Fruit fly (Drosophila melanogaster): Measurements from ENCODE around the gene DIP-gamma.
A peak's percentile ranks its signal among the peaks of the same experiment; 100 is the strongest.

DIP-gamma gene

dm6 chr3R:28904816-28905435, 65.2 kb downstream of the DIP-gamma start (continued):
- TF ChIP-seq CG4360 (GFP tag; IDR thresholded peaks at IDR 0.05) (no peak), hth (optimal IDR thresholded peaks at IDR 0.05) (no peak), CG7271 (tag; optimal IDR thresholded peaks at IDR 0.05) (no peak), crol (GFP tag; IDR thresholded peaks at IDR 0.05) (no peak), maf-S (GFP tag; optimal IDR thresholded peaks at IDR 0.05) (peak; percentile 68), vnd (GFP tag; IDR thresholded peaks at IDR 0.05; ENCODE audit: partially characterized antibody) (no peak), CG16813 (GFP tag; IDR thresholded peaks at IDR 0.05; ENCODE audit: partially characterized antibody) (no peak), chinmo (GFP tag; IDR thresholded peaks at IDR 0.05; ENCODE audit: partially characterized antibody) (no peak), CG31388 (GFP tag; optimal IDR thresholded peaks at IDR 0.05) (no peak), CG1832 (GFP tag; optimal IDR thresholded peaks at IDR 0.05) (no peak), btn (GFP tag; optimal IDR thresholded peaks at IDR 0.05) (peak; percentile 24), kah (GFP tag; optimal IDR thresholded peaks at IDR 0.05) (no peak), CG2116 (GFP tag; optimal IDR thresholded peaks at IDR 0.05) (no peak), CG18764 (GFP tag; optimal IDR thresholded peaks at IDR 0.05) (peak; percentile 46), pita (GFP tag; optimal IDR thresholded peaks at IDR 0.05) (no peak), zfh1 (GFP tag; IDR thresholded peaks at IDR 0.05) (peak; percentile 83), Vsx1 (GFP tag; optimal IDR thresholded peaks at IDR 0.05) (no peak), insv (GFP tag; optimal IDR thresholded peaks at IDR 0.05) (no peak), CG14965 (GFP tag; optimal IDR thresholded peaks at IDR 0.05; ENCODE audit: borderline replicate concordance) (no peak), CG7839 (tag; optimal IDR thresholded peaks at IDR 0.05) (peak; percentile 82), Sin3A (optimal IDR thresholded peaks at IDR 0.05) (no peak), Atf6 (GFP tag; IDR thresholded peaks at IDR 0.05) (peak; percentile 83), CG10959 (GFP tag; IDR thresholded peaks at IDR 0.05) (no peak), tll (GFP tag; optimal IDR thresholded peaks at IDR 0.05) (no peak), C15 (GFP tag; IDR thresholded peaks at IDR 0.05) (peak; percentile 76; the same call in 2 of the 3 replicates), CG13296 (GFP tag; optimal IDR thresholded peaks at IDR 0.05) (no peak), CG14667 (GFP tag; IDR thresholded peaks at IDR 0.05) (peak; percentile 81), Optix (GFP tag; IDR thresholded peaks at IDR 0.05) (peak; percentile 66; the same call in 2 of the 3 replicates), gro (GFP tag; optimal IDR thresholded peaks at IDR 0.05) (peak; percentile 85), CG10431 (GFP tag; optimal IDR thresholded peaks at IDR 0.05) (no peak), Xbp1 (GFP tag; optimal IDR thresholded peaks at IDR 0.05) (peak; percentile 84), Hr39 (optimal IDR thresholded peaks at IDR 0.05) (no peak), Hr78 (GFP tag; optimal IDR thresholded peaks at IDR 0.05) (no peak), crc (GFP tag; optimal IDR thresholded peaks at IDR 0.05) (peak; percentile 61), Med (GFP tag) (peak; percentile 98), CG11398 (GFP tag; optimal IDR thresholded peaks at IDR 0.05) (peak; percentile 73), Fer3 (tag; optimal IDR thresholded peaks at IDR 0.05) (peak; percentile 70), CG8089 (GFP tag; optimal IDR thresholded peaks at IDR 0.05) (peak; percentile 59), CG10366 (GFP tag; IDR thresholded peaks at IDR 0.05) (peak; percentile 85), psq (GFP tag; optimal IDR thresholded peaks at IDR 0.05) (no peak), Nf-YC (tag; optimal IDR thresholded peaks at IDR 0.05) (peak; percentile 21), Ets65A (GFP tag) (peak; percentile 96), CG16863 (GFP tag; optimal IDR thresholded peaks at IDR 0.05) (peak; percentile 66), CG13287 (GFP tag; IDR thresholded peaks at IDR 0.05; ENCODE audit: partially characterized antibody) (no peak), luna (GFP tag; optimal IDR thresholded peaks at IDR 0.05) (peak; percentile 39), dimm (GFP tag; IDR thresholded peaks at IDR 0.05) (peak; percentile 35; the same call in 1 of the 2 replicates), CG4424 (GFP tag; optimal IDR thresholded peaks at IDR 0.05) (peak; percentile 48), CG10209 (GFP tag; optimal IDR thresholded peaks at IDR 0.05) (peak; percentile 65), Ssrp (tag; optimal IDR thresholded peaks at IDR 0.05) (peak; percentile 61), twi (tag; optimal IDR thresholded peaks at IDR 0.05) (peak; percentile 43), CG7963 (GFP tag; IDR thresholded peaks at IDR 0.05; ENCODE audit: partially characterized antibody) (no peak)

Data from whole organism, embryonic.